Worm (Caenorhabditis elegans): ENCODE data around the gene F26D2.14.

The F26D2.14 gene

DNA sequence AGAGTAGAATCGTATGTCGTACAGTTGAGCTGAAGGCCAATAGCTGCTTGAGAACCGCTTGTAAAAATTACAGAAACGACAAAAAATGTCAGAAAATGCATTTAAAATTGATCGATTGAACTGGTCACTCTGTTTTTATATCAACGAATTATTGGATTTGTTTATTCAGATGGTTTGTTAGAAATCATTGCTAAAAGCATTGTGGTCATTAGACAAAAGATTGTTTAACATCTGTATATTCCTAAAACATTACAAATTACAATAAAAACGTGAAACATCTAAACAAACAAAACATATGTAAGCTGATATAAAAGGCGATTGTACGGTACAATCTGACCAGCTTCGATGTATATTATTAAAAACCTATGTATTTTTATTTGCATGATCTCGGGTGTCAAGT, at the start of gene F26D2.14, which contains the start of gene F26D2.13:
Gene F26D2.14 (plus strand): TSS at position 346 of the 400 bp plus-strand sequence.
Gene F26D2.13 (minus strand): TSS at position 101 of the 400 bp plus-strand sequence.
- TF ChIP-seq sea-1 (GFP tag; conservative IDR thresholded peaks at IDR 0.05), result no peak
- TF ChIP-seq B0310.2 (tag; optimal IDR thresholded peaks at IDR 0.05), result no peak
- no peak for TF ChIP-seq ceh-36 (tag; optimal IDR thresholded peaks at IDR 0.05)
- TF ChIP-seq flt-1 (GFP tag; IDR thresholded peaks at IDR 0.05), result no peak
- no peak for TF ChIP-seq ceh-13 (GFP tag; optimal IDR thresholded peaks at IDR 0.05)
- no peak for TF ChIP-seq hmbx-1 (tag; optimal IDR thresholded peaks at IDR 0.05)
- TF ChIP-seq aly-1 (tag; optimal IDR thresholded peaks at IDR 0.05), result no peak
- no peak for TF ChIP-seq ets-7 (tag; optimal IDR thresholded peaks at IDR 0.05)
- TF ChIP-seq hmg-4 (GFP tag; optimal IDR thresholded peaks at IDR 0.05), result no peak
- no peak for TF ChIP-seq ama-1 (optimal IDR thresholded peaks at IDR 0.05)
- no peak for TF ChIP-seq tbx-37 (GFP tag; conservative IDR thresholded peaks at IDR 0.05)
- no peak for TF ChIP-seq F13C5.2 (tag; optimal IDR thresholded peaks at IDR 0.05)
- TF ChIP-seq tbx-11 (GFP tag; IDR thresholded peaks at IDR 0.05), result no peak
- TF ChIP-seq hnd-1 (tag; optimal IDR thresholded peaks at IDR 0.05), result no peak
- no peak for TF ChIP-seq scrt-1 (GFP tag; IDR thresholded peaks at IDR 0.05)

DNA sequence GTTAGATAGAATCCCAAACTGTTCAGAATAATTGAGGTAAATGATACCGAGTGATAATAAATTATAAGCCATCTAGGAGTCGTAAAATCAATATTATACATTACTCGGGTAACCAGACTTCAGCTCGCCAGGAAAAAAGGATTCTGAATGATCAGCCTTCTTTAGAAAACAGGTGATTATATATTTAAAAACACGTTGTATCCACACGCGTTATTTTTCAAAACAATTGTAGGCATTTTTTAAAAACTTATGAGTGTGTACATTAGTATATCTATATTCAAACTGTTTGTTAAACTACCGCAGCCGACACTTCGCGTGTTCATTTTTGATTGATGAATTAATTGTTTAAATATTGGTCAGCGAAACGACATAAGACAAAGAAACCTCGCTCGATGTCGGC, 47.4 kb upstream of the F26D2.14 start, which contains the start of gene sri-65:
Gene sri-65 (minus strand): TSS at position 101 of the 400 bp plus-strand sequence.
- TF ChIP-seq hnd-1 (tag; optimal IDR thresholded peaks at IDR 0.05) (no peak), scrt-1 (GFP tag; IDR thresholded peaks at IDR 0.05) (no peak), F13C5.2 (tag; optimal IDR thresholded peaks at IDR 0.05) (no peak), tbx-11 (GFP tag; IDR thresholded peaks at IDR 0.05) (no peak), flt-1 (GFP tag; IDR thresholded peaks at IDR 0.05) (no peak), sea-1 (GFP tag; conservative IDR thresholded peaks at IDR 0.05) (no peak), tbx-37 (GFP tag; conservative IDR thresholded peaks at IDR 0.05) (no peak), ama-1 (optimal IDR thresholded peaks at IDR 0.05) (no peak), tra-4 (tag; optimal IDR thresholded peaks at IDR 0.05) (no peak), hmg-4 (GFP tag; optimal IDR thresholded peaks at IDR 0.05) (no peak), pes-1 (GFP tag; IDR thresholded peaks at IDR 0.05) (no peak), aly-1 (tag; optimal IDR thresholded peaks at IDR 0.05) (no peak), B0310.2 (tag; optimal IDR thresholded peaks at IDR 0.05) (no peak), ceh-13 (GFP tag; optimal IDR thresholded peaks at IDR 0.05) (no peak), hmbx-1 (tag; optimal IDR thresholded peaks at IDR 0.05) (no peak), ets-7 (tag; optimal IDR thresholded peaks at IDR 0.05) (no peak), ceh-36 (tag; optimal IDR thresholded peaks at IDR 0.05) (no peak)

DNA sequence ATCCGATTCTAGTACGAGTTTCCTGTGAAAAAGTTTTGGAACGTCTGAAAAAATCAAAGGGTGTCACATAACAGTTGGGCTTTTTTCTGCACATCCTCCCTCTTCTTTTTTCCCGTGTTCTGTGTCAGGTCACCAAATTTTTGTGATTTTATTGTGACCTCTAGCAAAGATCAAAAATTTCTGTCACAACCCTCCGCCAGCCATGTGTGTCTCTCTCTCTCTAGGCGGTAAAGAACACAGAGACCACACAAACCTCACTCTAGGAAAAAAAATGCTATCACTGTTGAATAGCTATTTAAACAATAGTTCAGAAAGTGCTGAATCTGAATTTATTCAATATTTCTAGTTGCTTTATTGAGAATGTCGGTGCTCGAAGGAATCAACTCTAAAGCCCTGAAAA, 45.0 kb upstream of the F26D2.14 start, which contains the start of gene gst-44:
Gene gst-44 (plus strand): TSS at position 237 of the 400 bp plus-strand sequence.
- TF ChIP-seq ets-7 (tag; optimal IDR thresholded peaks at IDR 0.05) (no peak), B0310.2 (tag; optimal IDR thresholded peaks at IDR 0.05) (no peak), ceh-13 (GFP tag; optimal IDR thresholded peaks at IDR 0.05) (no peak)

DNA sequence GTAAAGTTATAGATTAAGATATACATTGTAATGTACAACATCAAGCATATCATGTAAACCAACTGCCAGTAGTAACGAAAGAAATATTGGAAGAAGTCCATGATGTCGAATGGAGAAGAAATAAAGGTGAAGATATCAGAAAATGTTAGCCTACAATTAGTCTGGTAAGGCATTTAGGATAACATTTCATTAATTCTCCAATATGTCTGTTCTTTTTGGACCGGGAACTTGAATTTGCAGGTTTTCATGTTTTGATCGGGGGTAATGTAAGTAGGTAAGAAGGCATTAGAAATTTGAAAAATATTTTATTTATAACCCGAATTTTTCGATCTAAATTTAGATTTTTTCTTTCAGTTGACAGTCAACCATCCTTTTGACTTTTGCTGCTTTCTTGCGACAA, 41.9 kb upstream of the F26D2.14 start, which contains the start of gene srd-63:
Gene srd-63 (minus strand): TSS at position 101 of the 400 bp plus-strand sequence.
- no peak for TF ChIP-seq tbx-11 (GFP tag; IDR thresholded peaks at IDR 0.05)
- no peak for TF ChIP-seq ceh-13 (GFP tag; optimal IDR thresholded peaks at IDR 0.05)
- no peak for TF ChIP-seq ama-1 (optimal IDR thresholded peaks at IDR 0.05)
- TF ChIP-seq ceh-36 (tag; optimal IDR thresholded peaks at IDR 0.05), result no peak
- no peak for TF ChIP-seq hmg-4 (GFP tag; optimal IDR thresholded peaks at IDR 0.05)
- no peak for TF ChIP-seq flt-1 (GFP tag; IDR thresholded peaks at IDR 0.05)

DNA sequence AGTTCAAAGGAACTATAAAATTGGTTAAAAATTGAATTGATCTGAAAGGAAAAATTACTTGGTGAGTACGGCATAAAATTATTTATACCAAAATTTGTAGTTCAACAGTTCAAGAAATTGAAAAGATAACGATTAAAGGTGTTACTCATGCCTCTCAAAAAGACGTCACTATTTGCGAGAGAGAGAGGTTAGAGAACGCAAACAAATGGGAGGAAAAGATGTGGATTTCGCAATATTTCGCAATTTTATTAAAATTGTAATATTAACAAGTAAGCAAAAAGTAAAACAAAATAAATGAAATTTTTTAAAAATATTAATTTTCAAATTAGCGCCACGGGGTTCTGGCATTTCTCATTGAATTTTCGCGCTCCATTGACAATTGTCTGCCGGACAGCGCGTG, 40.5 kb upstream of the F26D2.14 start, which contains the start of gene F13A7.11:
Gene F13A7.11 (minus strand): TSS at position 174 of the 400 bp plus-strand sequence.
- TF ChIP-seq tbx-37 (GFP tag; conservative IDR thresholded peaks at IDR 0.05) (no peak), sea-1 (GFP tag; conservative IDR thresholded peaks at IDR 0.05) (no peak), ets-7 (tag; optimal IDR thresholded peaks at IDR 0.05) (no peak), F13C5.2 (tag; optimal IDR thresholded peaks at IDR 0.05) (no peak), tbx-11 (GFP tag; IDR thresholded peaks at IDR 0.05) (no peak), pes-1 (GFP tag; IDR thresholded peaks at IDR 0.05) (no peak), hmbx-1 (tag; optimal IDR thresholded peaks at IDR 0.05) (no peak), hmg-4 (GFP tag; optimal IDR thresholded peaks at IDR 0.05) (no peak), hnd-1 (tag; optimal IDR thresholded peaks at IDR 0.05) (no peak), aly-1 (tag; optimal IDR thresholded peaks at IDR 0.05) (no peak), flt-1 (GFP tag; IDR thresholded peaks at IDR 0.05) (no peak), ama-1 (optimal IDR thresholded peaks at IDR 0.05) (no peak)

DNA sequence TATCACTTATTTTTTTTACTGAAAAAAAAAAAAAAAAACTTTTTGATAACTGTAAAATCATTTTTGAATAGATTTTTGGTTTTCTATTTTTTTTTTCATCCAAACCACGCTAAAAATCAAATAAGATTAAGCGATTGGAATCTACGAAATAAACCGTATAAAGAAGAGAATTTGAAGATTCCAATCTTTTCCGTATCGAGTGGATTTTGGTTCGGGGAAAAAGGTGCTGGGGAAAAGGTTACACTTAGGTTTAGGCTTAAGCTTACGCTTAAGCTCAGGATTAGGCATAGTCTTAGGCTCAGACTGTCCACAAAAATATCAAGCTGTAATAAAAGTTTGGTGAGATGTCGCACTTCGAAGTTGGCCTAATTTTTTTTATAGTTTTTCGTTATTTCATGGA, 39.9 kb upstream of the F26D2.14 start, which contains the start of gene F13A7.12:
Gene F13A7.12 (plus strand): TSS at position 301 of the 400 bp plus-strand sequence.
- TF ChIP-seq ets-7 (tag; optimal IDR thresholded peaks at IDR 0.05) (no peak), hnd-1 (tag; optimal IDR thresholded peaks at IDR 0.05) (no peak), tbx-37 (GFP tag; conservative IDR thresholded peaks at IDR 0.05) (no peak), ceh-36 (tag; optimal IDR thresholded peaks at IDR 0.05) (no peak), flt-1 (GFP tag; IDR thresholded peaks at IDR 0.05) (no peak), scrt-1 (GFP tag; IDR thresholded peaks at IDR 0.05) (no peak), ama-1 (optimal IDR thresholded peaks at IDR 0.05) (no peak), aly-1 (tag; optimal IDR thresholded peaks at IDR 0.05) (no peak), pes-1 (GFP tag; IDR thresholded peaks at IDR 0.05) (no peak), tra-4 (tag; optimal IDR thresholded peaks at IDR 0.05) (no peak), hmg-4 (GFP tag; optimal IDR thresholded peaks at IDR 0.05) (no peak)

DNA sequence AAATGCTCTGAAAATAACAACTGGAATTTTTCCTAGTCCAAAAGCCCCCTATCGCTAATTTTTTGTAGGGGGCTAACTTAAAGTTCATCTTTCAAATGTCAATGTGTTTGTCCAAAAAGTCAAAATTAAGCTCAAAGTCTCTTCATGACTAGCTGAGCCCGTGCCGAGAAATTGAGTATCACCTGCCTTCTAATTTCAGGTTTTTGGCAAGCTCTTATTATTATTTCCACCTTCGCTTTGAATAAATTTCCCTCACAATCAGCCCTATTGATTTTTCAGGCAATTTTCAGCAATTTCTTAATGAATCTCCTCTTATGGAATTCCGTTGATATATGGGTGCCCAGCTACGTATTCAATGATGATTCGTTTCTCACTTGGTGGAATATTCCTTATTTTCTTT, 36.3 kb upstream of the F26D2.14 start, which contains the start of gene sre-36:
Gene sre-36 (plus strand): TSS at position 301 of the 400 bp plus-strand sequence.
- TF ChIP-seq aly-1 (tag; optimal IDR thresholded peaks at IDR 0.05) (no peak), B0310.2 (tag; optimal IDR thresholded peaks at IDR 0.05) (no peak), tbx-11 (GFP tag; IDR thresholded peaks at IDR 0.05) (no peak), ets-7 (tag; optimal IDR thresholded peaks at IDR 0.05) (no peak), F13C5.2 (tag; optimal IDR thresholded peaks at IDR 0.05) (no peak), tbx-37 (GFP tag; conservative IDR thresholded peaks at IDR 0.05) (no peak), sea-1 (GFP tag; conservative IDR thresholded peaks at IDR 0.05) (no peak), pes-1 (GFP tag; IDR thresholded peaks at IDR 0.05) (no peak), ama-1 (optimal IDR thresholded peaks at IDR 0.05) (no peak), tra-4 (tag; optimal IDR thresholded peaks at IDR 0.05) (no peak), hnd-1 (tag; optimal IDR thresholded peaks at IDR 0.05) (no peak), flt-1 (GFP tag; IDR thresholded peaks at IDR 0.05) (no peak), hmg-4 (GFP tag; optimal IDR thresholded peaks at IDR 0.05) (no peak), ceh-36 (tag; optimal IDR thresholded peaks at IDR 0.05) (no peak)
